Fruit fly (Drosophila melanogaster) Kc167 (cell line): ENCODE results near the gene CG31221.

Experiments used
- Myc ChIP-seq: fragments of >200 bp; optimal IDR thresholded peaks from 2 replicates; lab custom pipeline; 2017; ENCODE audit warnings: missing external identifiers
- h ChIP-seq: fragments of >200 bp; optimal IDR thresholded peaks from 3 replicates; lab custom pipeline; 2018; ENCODE audit warnings: missing external identifiers
- insv ChIP-seq: fragments of >200 bp; optimal IDR thresholded peaks from 3 replicates; lab custom pipeline; 2018; ENCODE audit warnings: missing external identifiers
- psq ChIP-seq: fragments of >200 bp; optimal IDR thresholded peaks from 2 replicates; lab custom pipeline; 2017; ENCODE audit warnings: missing external identifiers
- ttk ChIP-seq: sonication (Bioruptor generic); optimal IDR thresholded peaks from 2 replicates; lab custom pipeline; 2017; ENCODE audit warnings: missing external identifiers

DNA sequence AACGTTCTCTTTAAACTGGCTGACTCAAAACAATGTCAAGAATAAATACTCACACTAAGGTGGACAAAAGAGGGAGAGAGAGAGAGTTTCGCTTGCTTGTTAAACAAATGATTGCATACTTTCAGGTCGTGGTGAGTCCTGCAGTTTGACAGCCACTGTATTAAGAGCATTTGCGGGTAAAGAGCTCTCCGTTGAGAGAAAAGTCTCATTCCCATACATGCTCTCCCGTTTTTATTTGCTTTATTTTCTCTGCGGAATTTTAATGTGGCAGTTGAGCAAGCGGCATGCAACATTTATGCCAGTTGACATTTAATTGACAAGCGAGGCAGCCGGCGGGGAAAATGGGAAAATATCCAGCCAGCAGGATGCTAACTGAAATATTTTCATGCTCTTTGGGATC lies 82.7 kb downstream of the CG31221 start:
- no peak for TF ChIP-seq Myc (lab: Kevin White, UChicago)
- TF ChIP-seq h, result no peak
- no peak for TF ChIP-seq ttk (lab: Kevin White, UChicago)
- TF ChIP-seq insv (lab: Kevin White, UChicago), result no peak
- no peak for TF ChIP-seq psq
